Worm (Caenorhabditis elegans) whole organism, L1 larva: ENCODE results near the gene snt-6.

ENCODE experiments used
- C04F5.9 ChIP-seq: sonication (generic microtip); optimal IDR thresholded peaks from 2 replicates; lab custom pipeline; 2016; ENCODE audit warnings: missing genetic modification characterization, missing compliant biosample characterization
- C16A3.4 ChIP-seq: fragments of 150-350 bp; optimal IDR thresholded peaks from 2 replicates; lab custom pipeline; 2014; ENCODE audit warnings: missing biosample characterization, missing genetic modification characterization
- C34B4.2 ChIP-seq: sonication (generic microtip); optimal IDR thresholded peaks from 2 replicates; lab custom pipeline; 2017; ENCODE audit warnings: mild to moderate bottlenecking, missing genetic modification characterization, missing compliant biosample characterization
- aha-1 ChIP-seq: fragments of 150-350 bp; optimal IDR thresholded peaks from 2 replicates; lab custom pipeline; 2014; ENCODE audit warnings: missing biosample characterization, missing genetic modification characterization
- blmp-1 ChIP-seq: fragments of 150-350 bp; optimal IDR thresholded peaks from 2 replicates; lab custom pipeline; 2014; ENCODE audit warnings: missing biosample characterization, missing genetic modification characterization
- ceh-63 ChIP-seq: fragments of 200-800 bp; sonication (Bioruptor generic); optimal IDR thresholded peaks from 2 replicates; lab custom pipeline; 2018; ENCODE audit warnings: mild to moderate bottlenecking, missing genetic modification characterization, missing compliant biosample characterization
- ces-1 ChIP-seq: fragments of 150-350 bp; optimal IDR thresholded peaks from 2 replicates; lab custom pipeline; 2014; ENCODE audit warnings: missing biosample characterization, missing genetic modification reagents, missing genetic modification characterization
- dpl-1 ChIP-seq, 3 experiments: fragments of 150-350 bp in 2 of 3; sonication (generic microtip) in 1 of 3; optimal IDR thresholded peaks; 2 replicates each; lab custom pipeline; 2014 to 2017; ENCODE audit warnings: missing biosample characterization in 3 of 3, missing genetic modification characterization in 3 of 3, missing genetic modification reagents in 3 of 3
- dsc-1 ChIP-seq: sonication (generic microtip); optimal IDR thresholded peaks from 2 replicates; lab custom pipeline; 2016; ENCODE audit warnings: mild to moderate bottlenecking, missing genetic modification characterization, missing compliant biosample characterization
- egl-13 ChIP-seq: sonication (generic microtip); optimal IDR thresholded peaks from 2 replicates; lab custom pipeline; 2016; ENCODE audit warnings: missing genotype, missing genetic modification reagents, missing genetic modification characterization, missing compliant biosample characterization
- egl-27 ChIP-seq, 2 experiments: fragments of 150-350 bp in 1 of 2; sonication (generic microtip); optimal IDR thresholded peaks; 3 replicates each; lab custom pipeline; 2017 to 2018; ENCODE audit warnings: missing biosample characterization in 2 of 2, missing genetic modification characterization in 2 of 2, missing genetic modification reagents in 2 of 2
- elt-2 ChIP-seq: sonication (generic microtip); optimal IDR thresholded peaks from 2 replicates; lab custom pipeline; 2016; ENCODE audit warnings: missing genetic modification characterization, mild to moderate bottlenecking, inconsistent platforms, missing compliant biosample characterization, missing genetic modification reagents
- fkh-10 ChIP-seq: sonication (generic microtip); optimal IDR thresholded peaks from 2 replicates; lab custom pipeline; 2017; ENCODE audit warnings: missing biosample characterization, missing genetic modification reagents, missing genetic modification characterization
- fkh-4 ChIP-seq: sonication (generic microtip); optimal IDR thresholded peaks from 2 replicates; lab custom pipeline; 2016; ENCODE audit warnings: missing compliant biosample characterization, missing genetic modification characterization, borderline replicate concordance
- fkh-8 ChIP-seq: sonication (generic microtip); optimal IDR thresholded peaks from 2 replicates; lab custom pipeline; 2016; ENCODE audit warnings: mild to moderate bottlenecking, missing genetic modification characterization, missing compliant biosample characterization
- hlh-17 ChIP-seq: fragments of 200-800 bp; sonication (Bioruptor generic); optimal IDR thresholded peaks from 2 replicates; lab custom pipeline; 2018; ENCODE audit warnings: missing genetic modification characterization, mild to moderate bottlenecking, missing compliant biosample characterization, moderate library complexity, borderline replicate concordance
- irx-1 ChIP-seq: sonication (generic microtip); optimal IDR thresholded peaks from 2 replicates; lab custom pipeline; 2016; ENCODE audit warnings: missing genetic modification characterization, missing compliant biosample characterization
- isw-1 ChIP-seq: fragments of 200-800 bp; sonication (Bioruptor generic); IDR thresholded peaks from 2 replicates; pipeline ENCODE4 v1.3.6; 2022; ENCODE audit warnings: missing genetic modification characterization, missing compliant biosample characterization
- lin-13 ChIP-seq: fragments of 150-350 bp; optimal IDR thresholded peaks from 2 replicates; lab custom pipeline; 2014; ENCODE audit warnings: missing biosample characterization, missing genetic modification reagents, missing genetic modification characterization
- lin-35 ChIP-seq, 2 experiments: fragments of 150-350 bp; optimal IDR thresholded peaks; 2 replicates each; lab custom pipeline; 2014; ENCODE audit warnings: missing biosample characterization in 2 of 2, missing genetic modification characterization in 2 of 2, missing genetic modification reagents in 2 of 2
- lsy-2 ChIP-seq, 2 experiments: fragments of 150-350 bp; optimal IDR thresholded peaks; 2 replicates each; lab custom pipeline; 2014; ENCODE audit warnings: missing biosample characterization in 2 of 2, missing genetic modification characterization in 2 of 2
- mef-2 ChIP-seq: fragments of 150-350 bp; optimal IDR thresholded peaks from 2 replicates; lab custom pipeline; 2014; ENCODE audit warnings: missing biosample characterization, missing genetic modification characterization
- nhr-19 ChIP-seq: fragments of 200-800 bp; sonication (Bioruptor generic); conservative IDR thresholded peaks from 2 replicates; pipeline ENCODE4 v1.3.6; 2022; ENCODE audit warnings: missing genetic modification characterization, missing compliant biosample characterization
- nhr-237 ChIP-seq: fragments of 150-350 bp; optimal IDR thresholded peaks from 2 replicates; lab custom pipeline; 2014; ENCODE audit warnings: missing biosample characterization, missing genetic modification characterization
- nhr-28 ChIP-seq: fragments of 150-350 bp; optimal IDR thresholded peaks from 2 replicates; lab custom pipeline; 2014; ENCODE audit warnings: missing biosample characterization, missing genetic modification characterization
- nhr-77 ChIP-seq: fragments of 150-350 bp; optimal IDR thresholded peaks from 2 replicates; lab custom pipeline; 2014; ENCODE audit warnings: missing biosample characterization, missing genetic modification characterization
- nhr-85 ChIP-seq: sonication (generic microtip); peaks from one replicate; lab custom pipeline; 2016; ENCODE audit warnings: missing genetic modification characterization, inconsistent platforms, missing compliant biosample characterization
- nhr-90 ChIP-seq: sonication (generic microtip); optimal IDR thresholded peaks from 2 replicates; lab custom pipeline; 2016; ENCODE audit warnings: mild to moderate bottlenecking, missing genetic modification characterization, missing compliant biosample characterization; ENCODE audit not compliant: poor library complexity
- pax-3 ChIP-seq: fragments of 200-800 bp; sonication (Bioruptor generic); optimal IDR thresholded peaks from 2 replicates; lab custom pipeline; 2018; ENCODE audit warnings: mild to moderate bottlenecking, missing genetic modification characterization, moderate library complexity, missing compliant biosample characterization
- skn-1 ChIP-seq: fragments of 150-350 bp; optimal IDR thresholded peaks from 2 replicates; lab custom pipeline; 2014; ENCODE audit warnings: missing biosample characterization, missing genetic modification characterization
- snu-23 ChIP-seq: sonication (generic microtip); optimal IDR thresholded peaks from 2 replicates; lab custom pipeline; 2016; ENCODE audit warnings: missing genetic modification characterization, missing compliant biosample characterization
- swsn-7 ChIP-seq: sonication (generic microtip); optimal IDR thresholded peaks from 2 replicates; lab custom pipeline; 2016; ENCODE audit warnings: missing genetic modification characterization, missing compliant biosample characterization
- tbx-2 ChIP-seq: sonication (generic microtip); optimal IDR thresholded peaks from 2 replicates; lab custom pipeline; 2016; ENCODE audit warnings: missing genetic modification characterization, missing compliant biosample characterization
- unc-62 ChIP-seq: fragments of 150-350 bp; optimal IDR thresholded peaks from 2 replicates; lab custom pipeline; 2014; ENCODE audit warnings: missing biosample characterization, missing genetic modification reagents, missing genetic modification characterization
- unc-98 ChIP-seq: fragments of 200-800 bp; sonication (Bioruptor generic); IDR thresholded peaks from 2 replicates; pipeline ENCODE4 v1.3.6; 2022; ENCODE audit warnings: missing genetic modification characterization, missing compliant biosample characterization
- xbp-1 ChIP-seq: sonication (generic microtip); optimal IDR thresholded peaks from 2 replicates; lab custom pipeline; 2016; ENCODE audit warnings: missing genetic modification characterization, missing compliant biosample characterization
- zip-4 ChIP-seq: fragments of 200-800 bp; sonication (Bioruptor generic); optimal IDR thresholded peaks from 2 replicates; lab custom pipeline; 2018; ENCODE audit warnings: mild to moderate bottlenecking, missing genetic modification characterization, moderate library complexity, missing compliant biosample characterization
- ztf-11 ChIP-seq, 2 experiments: sonication (generic microtip); optimal IDR thresholded peaks; 2 replicates each; lab custom pipeline; 2016 to 2017; ENCODE audit warnings: missing genetic modification characterization in 2 of 2, missing biosample characterization in 1 of 2, missing compliant biosample characterization in 1 of 2

Gene snt-6

ce11 chrII:782903-783302 lies 32.9 kb upstream of the snt-6 start, which contains the start of gene Y39F10A.3 (continued):
- TF ChIP-seq swsn-7 (tag; lab: Kevin White, UChicago) (no peak), xbp-1 (tag; lab: Kevin White, UChicago) (no peak)

DNA sequence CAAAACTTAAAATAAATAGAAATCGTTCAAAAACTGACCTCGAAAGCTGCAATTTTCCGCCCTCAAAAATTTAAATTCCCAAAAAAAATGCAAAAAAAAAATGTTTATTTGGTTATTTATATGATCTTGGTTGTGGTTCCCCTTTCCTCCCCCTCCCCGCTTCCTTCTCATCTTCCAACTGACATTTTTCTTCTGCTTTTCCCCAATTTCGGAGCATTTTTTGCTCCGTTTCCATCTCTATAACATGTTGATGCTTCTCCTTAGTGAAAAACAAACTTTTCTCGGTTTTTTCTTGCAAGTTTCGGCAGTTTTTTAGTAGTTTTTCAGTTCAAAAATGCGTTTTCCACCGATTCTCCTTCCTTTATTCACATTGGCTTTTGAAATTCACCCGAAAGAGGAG lies 25.0 kb upstream of the snt-6 start, which contains the start of gene Y39F10A.1:
Gene Y39F10A.1, plus strand, starts transcription at position 301 of the 400 bp plus-strand sequence.
- TF ChIP-seq unc-98 (GFP tag; lab: Robert Waterston, UW) = no peak
- no peak for TF ChIP-seq ces-1
- no peak for TF ChIP-seq ceh-63
- no peak for TF ChIP-seq lsy-2 (tag; optimal IDR thresholded peaks at IDR 0.05; lab: Kevin White, UChicago)
- TF ChIP-seq lin-13 (GFP tag; lab: Kevin White, UChicago) = no peak
- TF ChIP-seq dpl-1 (GFP tag; optimal IDR thresholded peaks at IDR 0.05; lab: Kevin White, UChicago) = no peak
- TF ChIP-seq aha-1 (tag; lab: Kevin White, UChicago) = no peak

DNA sequence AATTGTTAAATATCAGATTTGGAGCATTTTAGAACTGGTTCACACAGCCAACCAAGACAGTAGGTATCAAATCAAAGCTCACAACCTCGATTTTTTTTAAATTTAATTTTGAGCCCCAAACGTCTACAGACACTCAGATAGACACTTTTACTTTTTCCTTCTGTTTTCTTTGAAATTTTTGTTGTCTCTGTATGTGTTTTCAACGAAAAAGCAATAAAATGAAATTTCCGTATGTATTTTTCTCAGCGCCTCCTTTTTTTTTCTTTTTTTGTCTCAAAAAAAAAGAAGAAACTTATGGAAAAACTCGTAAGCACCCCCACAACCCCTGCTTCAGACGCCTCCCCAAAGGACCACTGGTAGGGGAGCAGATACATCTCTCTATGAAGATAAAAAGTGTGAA lies 23.8 kb upstream of the snt-6 start:
- TF ChIP-seq dsc-1 (tag; lab: Kevin White, UChicago) (no peak), fkh-10 (peak; percentile 34)

ce11 chrII:770253-770652 lies 20.2 kb upstream of the snt-6 start, which contains the start of gene C08G5.6:
C08G5.6 (plus strand) TSS chrII:770553.
- TF ChIP-seq swsn-7 (tag; lab: Kevin White, UChicago) (no peak), dsc-1 (tag; lab: Kevin White, UChicago) (no peak), blmp-1 (tag; lab: Kevin White, UChicago) (no peak), aha-1 (tag; lab: Kevin White, UChicago) (no peak), isw-1 (GFP tag; lab: Robert Waterston, UW) (no peak), tbx-2 (tag; lab: Kevin White, UChicago) (no peak), lsy-2 (tag; optimal IDR thresholded peaks at IDR 0.05; lab: Kevin White, UChicago) (no peak), unc-98 (GFP tag; lab: Robert Waterston, UW) (no peak), fkh-4 (tag; lab: Kevin White, UChicago) (no peak), irx-1 (tag; lab: Kevin White, UChicago) (no peak), unc-62 (no peak), lin-13 (GFP tag; lab: Kevin White, UChicago) (no peak), C16A3.4 (no peak)

- TF ChIP-seq egl-13 = no peak
- TF ChIP-seq hlh-17 (GFP tag; lab: Kevin White, UChicago) = no peak
- no peak for TF ChIP-seq lin-35 (GFP tag; optimal IDR thresholded peaks at IDR 0.05; lab: Kevin White, UChicago)
- no peak for TF ChIP-seq skn-1
- TF ChIP-seq ces-1 = no peak
- no peak for TF ChIP-seq fkh-4 (tag; lab: Kevin White, UChicago)
- TF ChIP-seq elt-2 = no peak
- no peak for TF ChIP-seq zip-4 (GFP tag; lab: Kevin White, UChicago)
- no peak for TF ChIP-seq mef-2 (tag; lab: Kevin White, UChicago)
- no peak for TF ChIP-seq fkh-8 (tag; lab: Kevin White, UChicago)
- no peak for TF ChIP-seq nhr-237 (tag; lab: Kevin White, UChicago)
- no peak for TF ChIP-seq C04F5.9
- no peak for TF ChIP-seq pax-3
- no peak for TF ChIP-seq nhr-19 (GFP tag; lab: Robert Waterston, UW)
Observed at ce11 chrII:769250-769649, 19.2 kb upstream of the snt-6 start.

- TF ChIP-seq ztf-11 (tag; optimal IDR thresholded peaks at IDR 0.05; lab: Kevin White, UChicago) (no peak), ces-1 (no peak), nhr-28 (tag; lab: Kevin White, UChicago) (no peak), dsc-1 (tag; lab: Kevin White, UChicago) (no peak), nhr-85 (tag; lab: Kevin White, UChicago) (no peak), snu-23 (no peak), fkh-4 (tag; lab: Kevin White, UChicago) (no peak), egl-27 (tag; optimal IDR thresholded peaks at IDR 0.05; lab: Kevin White, UChicago) (no peak), nhr-77 (tag; lab: Kevin White, UChicago) (no peak), C34B4.2 (no peak), nhr-90 (tag; lab: Kevin White, UChicago) (no peak)
Observed at ce11 chrII:765219-765618, 15.2 kb upstream of the snt-6 start, which contains the start of gene C08G5.7. C08G5.7 (minus strand) TSS chrII:765319.
